Worm (Caenorhabditis elegans) whole organism, L4 larva: ENCODE results near the gene T28D9.16.

ENCODE experiments used
- F10B5.3 ChIP-seq: sonication (generic microtip); optimal IDR thresholded peaks from 2 replicates; lab custom pipeline; 2016; ENCODE audit warnings: mild to moderate bottlenecking, missing genetic modification characterization, missing compliant biosample characterization
- F49E8.2 ChIP-seq: sonication (generic microtip); optimal IDR thresholded peaks from 2 replicates; lab custom pipeline; 2016; ENCODE audit warnings: missing compliant biosample characterization, mild to moderate bottlenecking, missing genetic modification characterization, borderline replicate concordance
- T20F7.1 ChIP-seq: fragments of 200-800 bp; sonication (Bioruptor generic); optimal IDR thresholded peaks from 2 replicates; lab custom pipeline; 2018; ENCODE audit warnings: mild to moderate bottlenecking, missing genetic modification characterization, missing compliant biosample characterization
- Y105C5A.15 ChIP-seq: fragments of 200-800 bp; sonication (Bioruptor generic); IDR thresholded peaks from 2 replicates; pipeline ENCODE4 v1.3.6; 2022; ENCODE audit warnings: missing genetic modification characterization, missing compliant biosample characterization
- Y5F2A.4 ChIP-seq: fragments of 200-800 bp; sonication (Bioruptor generic); optimal IDR thresholded peaks from 2 replicates; lab custom pipeline; 2018; ENCODE audit warnings: mild to moderate bottlenecking, missing genetic modification characterization, missing compliant biosample characterization
- aha-1 ChIP-seq: fragments of 150-350 bp; peaks from one replicate; lab custom pipeline; 2014; ENCODE audit warnings: missing biosample characterization, missing genetic modification characterization
- aly-2 ChIP-seq: sonication (generic microtip); optimal IDR thresholded peaks from 2 replicates; lab custom pipeline; 2018; ENCODE audit warnings: missing biosample characterization, missing genetic modification characterization
- ama-1 ChIP-seq: fragments of 150-350 bp; optimal IDR thresholded peaks from 2 replicates; lab custom pipeline; 2014; ENCODE audit warnings: inconsistent platforms, mixed read lengths
- arid-1 ChIP-seq: fragments of 200-800 bp; sonication (Bioruptor generic); conservative IDR thresholded peaks from 2 replicates; pipeline ENCODE4 v1.3.6; 2022; ENCODE audit warnings: missing genetic modification reagents, missing genetic modification characterization, missing compliant biosample characterization
- ceh-28 ChIP-seq: fragments of 150-350 bp; optimal IDR thresholded peaks from 2 replicates; lab custom pipeline; 2014; ENCODE audit warnings: missing biosample characterization, missing genetic modification reagents, missing genetic modification characterization
- ceh-82 ChIP-seq: sonication (generic microtip); optimal IDR thresholded peaks from 2 replicates; lab custom pipeline; 2017; ENCODE audit warnings: missing biosample characterization, missing genetic modification characterization
- cey-2 ChIP-seq: sonication (generic microtip); optimal IDR thresholded peaks from 3 replicates; lab custom pipeline; 2017; ENCODE audit warnings: missing genetic modification characterization, mild to moderate bottlenecking, missing compliant biosample characterization, antibody characterized with exemption, borderline replicate concordance; ENCODE audit not compliant: insufficient read depth
- daf-16 ChIP-seq, 3 experiments: sonication (generic microtip); optimal IDR thresholded peaks; 2 replicates each; lab custom pipeline; 2016 to 2017; ENCODE audit warnings: missing genetic modification characterization in 3 of 3, missing genetic modification reagents in 3 of 3, mild to moderate bottlenecking in 2 of 3, missing compliant biosample characterization in 2 of 3, missing biosample characterization in 1 of 3, moderate library complexity in 1 of 3
- dmd-6 ChIP-seq: fragments of 200-800 bp; sonication (Bioruptor generic); IDR thresholded peaks from 2 replicates; pipeline ENCODE4 v1.3.6; 2022; ENCODE audit warnings: missing genetic modification reagents, missing genetic modification characterization, missing compliant biosample characterization
- dpl-1 ChIP-seq: fragments of 150-350 bp; optimal IDR thresholded peaks from 2 replicates; lab custom pipeline; 2014; ENCODE audit warnings: missing biosample characterization, missing genetic modification reagents, missing genetic modification characterization
- duxl-1 ChIP-seq: sonication (generic microtip); optimal IDR thresholded peaks from 2 replicates; lab custom pipeline; 2016; ENCODE audit warnings: mild to moderate bottlenecking, missing genetic modification characterization, moderate library complexity, missing compliant biosample characterization; ENCODE audit not compliant: poor library complexity
- dve-1 ChIP-seq: sonication (generic microtip); optimal IDR thresholded peaks from 2 replicates; lab custom pipeline; 2017; ENCODE audit warnings: antibody characterized with exemption, mild to moderate bottlenecking, missing genetic modification characterization, missing compliant biosample characterization; ENCODE audit not compliant: insufficient read depth
- egl-27 ChIP-seq: sonication (generic microtip); optimal IDR thresholded peaks from 3 replicates; lab custom pipeline; 2017; ENCODE audit warnings: missing biosample characterization, missing genetic modification reagents, missing genetic modification characterization
- fos-1 ChIP-seq: fragments of 150-350 bp; optimal IDR thresholded peaks from 2 replicates; lab custom pipeline; 2014; ENCODE audit warnings: missing biosample characterization, missing genetic modification characterization
- hlh-11 ChIP-seq: fragments of 200-800 bp; sonication (Bioruptor generic); optimal IDR thresholded peaks from 2 replicates; lab custom pipeline; 2018; ENCODE audit warnings: mild to moderate bottlenecking, missing genetic modification characterization, missing compliant biosample characterization
- lim-7 ChIP-seq: fragments of 200-800 bp; sonication (Bioruptor generic); IDR thresholded peaks from 2 replicates; pipeline ENCODE4 v1.3.6; 2022; ENCODE audit warnings: missing genetic modification characterization, missing compliant biosample characterization
- lin-1 ChIP-seq: fragments of 200-800 bp; sonication (Bioruptor generic); IDR thresholded peaks from 2 replicates; pipeline ENCODE4 v1.3.6; 2022; ENCODE audit warnings: missing genetic modification reagents, missing genetic modification characterization, missing compliant biosample characterization
- lin-13 ChIP-seq: fragments of 150-350 bp; optimal IDR thresholded peaks from 2 replicates; lab custom pipeline; 2014; ENCODE audit warnings: missing biosample characterization, missing genetic modification reagents, missing genetic modification characterization
- lin-38 ChIP-seq: fragments of 200-800 bp; sonication (Bioruptor generic); IDR thresholded peaks from 2 replicates; pipeline ENCODE4 v1.3.6; 2022; ENCODE audit warnings: missing genetic modification reagents, missing genetic modification characterization, missing compliant biosample characterization
- lin-39 ChIP-seq: fragments of 150-350 bp; optimal IDR thresholded peaks from 2 replicates; lab custom pipeline; 2014; ENCODE audit warnings: missing biosample characterization, missing genetic modification reagents, missing genetic modification characterization
- mdt-29 ChIP-seq: fragments of 200-800 bp; sonication (Bioruptor generic); IDR thresholded peaks from 2 replicates; pipeline ENCODE4 v1.3.6; 2022; ENCODE audit warnings: missing genetic modification reagents, missing genetic modification characterization, missing compliant biosample characterization
- mxl-3 ChIP-seq: fragments of 200-800 bp; sonication (Bioruptor generic); optimal IDR thresholded peaks from 2 replicates; lab custom pipeline; 2018; ENCODE audit warnings: mild to moderate bottlenecking, missing genetic modification characterization, missing compliant biosample characterization
- nhr-10 ChIP-seq: fragments of 150-350 bp; optimal IDR thresholded peaks from 2 replicates; lab custom pipeline; 2014; ENCODE audit warnings: missing biosample characterization, missing genetic modification characterization
- nhr-102 ChIP-seq: sonication (generic microtip); optimal IDR thresholded peaks from 2 replicates; lab custom pipeline; 2016; ENCODE audit warnings: mild to moderate bottlenecking, missing genetic modification characterization, moderate library complexity, missing compliant biosample characterization
- nhr-111 ChIP-seq: fragments of 200-800 bp; sonication (Bioruptor generic); optimal IDR thresholded peaks from 2 replicates; lab custom pipeline; 2018; ENCODE audit warnings: mild to moderate bottlenecking, missing genetic modification characterization, missing compliant biosample characterization
- nhr-25 ChIP-seq: sonication (generic microtip); optimal IDR thresholded peaks from 2 replicates; lab custom pipeline; 2017; ENCODE audit warnings: missing genetic modification characterization, mild to moderate bottlenecking, missing compliant biosample characterization, antibody characterized with exemption, moderate library complexity, borderline replicate concordance; ENCODE audit not compliant: insufficient read depth
- nhr-41 ChIP-seq: fragments of 200-800 bp; sonication (Bioruptor generic); IDR thresholded peaks from 2 replicates; pipeline ENCODE4 v1.3.6; 2022; ENCODE audit warnings: missing genetic modification reagents, missing genetic modification characterization, missing compliant biosample characterization
- nhr-42 ChIP-seq: fragments of 200-800 bp; sonication (Bioruptor generic); IDR thresholded peaks from 2 replicates; pipeline ENCODE4 v1.3.6; 2022; ENCODE audit warnings: missing genetic modification characterization, missing compliant biosample characterization
- nhr-48 ChIP-seq: sonication (generic microtip); optimal IDR thresholded peaks from 2 replicates; lab custom pipeline; 2016; ENCODE audit warnings: mild to moderate bottlenecking, missing genetic modification characterization, missing compliant biosample characterization
- nhr-76 ChIP-seq: fragments of 150-350 bp; optimal IDR thresholded peaks from 2 replicates; lab custom pipeline; 2014; ENCODE audit warnings: missing biosample characterization, missing genetic modification characterization
- pqm-1 ChIP-seq: sonication (generic microtip); optimal IDR thresholded peaks from 2 replicates; lab custom pipeline; 2017; ENCODE audit warnings: missing biosample characterization, missing genetic modification characterization
- sdz-12 ChIP-seq: fragments of 200-800 bp; sonication (Bioruptor generic); optimal IDR thresholded peaks from 2 replicates; lab custom pipeline; 2018; ENCODE audit warnings: mild to moderate bottlenecking, missing genetic modification characterization, missing compliant biosample characterization
- skn-1 ChIP-seq: fragments of 150-350 bp; optimal IDR thresholded peaks from 2 replicates; lab custom pipeline; 2014; ENCODE audit warnings: missing biosample characterization, missing genetic modification characterization
- snpc-1.2 ChIP-seq: fragments of 200-800 bp; sonication (Bioruptor generic); IDR thresholded peaks from 2 replicates; pipeline ENCODE4 v1.3.6; 2022; ENCODE audit warnings: missing genetic modification reagents, missing genetic modification characterization, missing compliant biosample characterization
- snpc-4 ChIP-seq: fragments of 150-350 bp; optimal IDR thresholded peaks from 2 replicates; lab custom pipeline; 2014; ENCODE audit warnings: missing biosample characterization, missing genetic modification characterization
- spr-1 ChIP-seq: sonication (generic microtip); optimal IDR thresholded peaks from 2 replicates; lab custom pipeline; 2016; ENCODE audit warnings: mild to moderate bottlenecking, missing genetic modification characterization, missing compliant biosample characterization
- spr-3 ChIP-seq: fragments of 200-800 bp; sonication (Bioruptor generic); optimal IDR thresholded peaks from 2 replicates; lab custom pipeline; 2018; ENCODE audit warnings: mild to moderate bottlenecking, missing genetic modification characterization, missing compliant biosample characterization
- unc-130 ChIP-seq: sonication (generic microtip); optimal IDR thresholded peaks from 2 replicates; lab custom pipeline; 2016; ENCODE audit warnings: missing genetic modification reagents, missing genetic modification characterization, missing compliant biosample characterization
- unc-39 ChIP-seq: sonication (generic microtip); optimal IDR thresholded peaks from 2 replicates; lab custom pipeline; 2017; ENCODE audit warnings: missing biosample characterization, missing genetic modification characterization
- unc-62 ChIP-seq, 3 experiments: fragments of 150-350 bp in 1 of 3; sonication (generic microtip); optimal IDR thresholded peaks in 2 of 3; peaks in 1 of 3; 1 replicate in 1 of 3; 2 replicates in 2 of 3; lab custom pipeline; 2014 to 2017; ENCODE audit warnings: missing biosample characterization in 3 of 3, missing genetic modification characterization in 3 of 3, missing genetic modification reagents in 3 of 3, missing genotype in 1 of 3
- vab-7 ChIP-seq: fragments of 200-800 bp; sonication (Bioruptor generic); IDR thresholded peaks from 2 replicates; pipeline ENCODE4 v1.3.6; 2022; ENCODE audit warnings: missing genetic modification reagents, missing genetic modification characterization, missing compliant biosample characterization
- zfp-2 ChIP-seq: sonication (generic microtip); optimal IDR thresholded peaks from 2 replicates; lab custom pipeline; 2016; ENCODE audit warnings: mild to moderate bottlenecking, missing genetic modification characterization, missing compliant biosample characterization
- zip-2 ChIP-seq: fragments of 150-350 bp; optimal IDR thresholded peaks from 2 replicates; lab custom pipeline; 2014; ENCODE audit warnings: missing biosample characterization, missing genetic modification characterization
- ztf-7 ChIP-seq: fragments of 150-350 bp; optimal IDR thresholded peaks from 2 replicates; lab custom pipeline; 2014; ENCODE audit warnings: missing biosample characterization, missing genetic modification characterization

The T28D9.16 gene

ce11 chrII:6491817-6492452 is 16.4 kb downstream of the T28D9.16 start, which contains the start of the genes T28D9.11 and T28D9.1 (continued):
- no peak for TF ChIP-seq egl-27
- peak; percentile 60; the same call in 1 of the 2 replicates for TF ChIP-seq nhr-42
- TF ChIP-seq nhr-41 (GFP tag; lab: Robert Waterston, UW): no peak
- peak; percentile 28; the same call in 1 of the 2 replicates for TF ChIP-seq dmd-6 (GFP tag; lab: Robert Waterston, UW)
- TF ChIP-seq nhr-111 (GFP tag; lab: Kevin White, UChicago): no peak
- peak; percentile 44 for TF ChIP-seq lin-38 (GFP tag; lab: Robert Waterston, UW)
- no peak for TF ChIP-seq nhr-25
- TF ChIP-seq snpc-4 (tag; lab: Kevin White, UChicago): peak; percentile 65
- TF ChIP-seq ztf-7 (tag; lab: Kevin White, UChicago): no peak
- no peak for TF ChIP-seq unc-39 (tag; lab: Kevin White, UChicago)
- no peak for TF ChIP-seq zfp-2
- TF ChIP-seq fos-1 (tag; lab: Kevin White, UChicago): no peak
- peak; percentile 4 for TF ChIP-seq spr-1 (tag; lab: Kevin White, UChicago)
- no peak for TF ChIP-seq daf-16 (GFP tag; optimal IDR thresholded peaks at IDR 0.05; lab: Kevin White, UChicago)
- no peak for TF ChIP-seq daf-16 (tag; optimal IDR thresholded peaks at IDR 0.05; lab: Kevin White, UChicago)
- TF ChIP-seq lin-13 (GFP tag; lab: Kevin White, UChicago): peak; percentile 68
- TF ChIP-seq dve-1 (tag; lab: Kevin White, UChicago): no peak
- peak; percentile 69 for TF ChIP-seq mxl-3
- TF ChIP-seq ama-1 (lab: Kevin White, UChicago): no peak
- no peak for TF ChIP-seq sdz-12 (GFP tag; lab: Kevin White, UChicago)
- TF ChIP-seq ceh-28 (tag; lab: Kevin White, UChicago): no peak
- TF ChIP-seq unc-130 (GFP tag; lab: Kevin White, UChicago): no peak
- peak; percentile 8 for TF ChIP-seq nhr-48 (tag; lab: Kevin White, UChicago)
- no peak for TF ChIP-seq pqm-1 (tag; lab: Kevin White, UChicago)
- TF ChIP-seq ceh-82 (tag; lab: Kevin White, UChicago): no peak
- no peak for TF ChIP-seq F10B5.3
- TF ChIP-seq dpl-1 (GFP tag; lab: Kevin White, UChicago): peak; percentile 44
- peak; percentile 71 for TF ChIP-seq lim-7
- TF ChIP-seq vab-7 (GFP tag; lab: Robert Waterston, UW): peak; percentile 41; the same call in 1 of the 2 replicates
- no peak for TF ChIP-seq nhr-76 (tag; lab: Kevin White, UChicago)
- TF ChIP-seq lin-1 (GFP tag; lab: Robert Waterston, UW): no peak
- TF ChIP-seq nhr-102 (tag; lab: Kevin White, UChicago): no peak
- TF ChIP-seq lin-39 (tag; lab: Kevin White, UChicago): no peak
- TF ChIP-seq Y105C5A.15 (GFP tag; lab: Robert Waterston, UW): no peak
- no peak for TF ChIP-seq Y5F2A.4 (GFP tag; lab: Kevin White, UChicago)
- no peak for TF ChIP-seq skn-1 (tag; lab: Kevin White, UChicago)
- no peak for TF ChIP-seq duxl-1
- TF ChIP-seq spr-3 (GFP tag; lab: Kevin White, UChicago): no peak
- 0 out of 2 replicates have a peak, but pooled peaks have one; percentile 23 for TF ChIP-seq snpc-1.2 (GFP tag; lab: Robert Waterston, UW)
- no peak for TF ChIP-seq arid-1 (GFP tag; lab: Robert Waterston, UW)
- TF ChIP-seq T20F7.1 (GFP tag; lab: Kevin White, UChicago): no peak
- peak; percentile 77 for TF ChIP-seq hlh-11
- peak in 1 of 2 experiments; percentile 48 for TF ChIP-seq unc-62 (GFP tag; optimal IDR thresholded peaks at IDR 0.05 in 1 of 2; lab: Kevin White, UChicago)
- no peak for TF ChIP-seq unc-62 (tag; optimal IDR thresholded peaks at IDR 0.05; lab: Kevin White, UChicago)
- TF ChIP-seq cey-2 (tag; lab: Kevin White, UChicago): no peak
- peak; percentile 73 for TF ChIP-seq aha-1 (tag; lab: Kevin White, UChicago)
- no peak for TF ChIP-seq F49E8.2
- TF ChIP-seq nhr-10 (tag; lab: Kevin White, UChicago): no peak
- no peak for TF ChIP-seq zip-2
- no peak for TF ChIP-seq aly-2 (tag; lab: Kevin White, UChicago)
- no peak for TF ChIP-seq mdt-29 (GFP tag; lab: Robert Waterston, UW)
